Worm (Caenorhabditis elegans): ENCODE data around the gene F19B10.13.

DNA sequence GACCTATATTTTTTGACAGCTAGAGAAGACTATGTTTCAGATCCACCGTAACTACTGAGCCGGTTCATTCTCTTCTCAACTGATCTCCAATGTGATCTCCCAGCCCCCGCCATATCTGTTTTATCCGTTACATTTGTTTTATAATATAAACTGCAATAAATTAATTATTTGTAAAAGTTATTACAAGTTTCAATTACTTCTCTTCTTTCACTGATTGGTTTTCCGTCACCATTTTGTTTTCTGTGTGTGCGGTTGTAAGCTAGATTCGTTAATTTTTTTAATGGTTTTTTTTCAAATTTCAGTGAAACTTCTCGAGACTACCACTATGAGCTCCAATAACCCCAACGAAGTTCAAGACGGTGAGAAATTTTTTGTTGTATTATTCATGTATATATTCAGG is 31.3 kb upstream of the F19B10.13 start, which contains the start of gene M151.2:
- TF ChIP-seq F13H6.1 (tag; optimal IDR thresholded peaks at IDR 0.05), result no peak
- TF ChIP-seq ama-1 (optimal IDR thresholded peaks at IDR 0.05), result no peak
- no peak for TF ChIP-seq ref-2 (tag; optimal IDR thresholded peaks at IDR 0.05)
- no peak for TF ChIP-seq nhr-11 (tag; optimal IDR thresholded peaks at IDR 0.05)
- TF ChIP-seq hlh-13 (GFP tag; optimal IDR thresholded peaks at IDR 0.05), result no peak
- no peak for TF ChIP-seq fkh-10 (GFP tag; optimal IDR thresholded peaks at IDR 0.05)
- TF ChIP-seq zip-5 (tag; optimal IDR thresholded peaks at IDR 0.05), result no peak
- no peak for TF ChIP-seq pha-2 (tag; optimal IDR thresholded peaks at IDR 0.05)
- no peak for TF ChIP-seq elt-2 (tag; optimal IDR thresholded peaks at IDR 0.05)
- TF ChIP-seq ceh-2 (tag; optimal IDR thresholded peaks at IDR 0.05), result no peak
- no peak for TF ChIP-seq lin-11 (tag; optimal IDR thresholded peaks at IDR 0.05)
- TF ChIP-seq pag-3 (tag; optimal IDR thresholded peaks at IDR 0.05; ENCODE audit: borderline replicate concordance), result no peak

All from whole organism, late embryonic.